Worm (Caenorhabditis elegans) whole organism, early embryonic: Measurements from ENCODE around the gene Y39A1A.27.

Experiments used
- B0310.2 ChIP-seq: sonication (generic microtip); optimal IDR thresholded peaks from 2 replicates; lab custom pipeline; 2016; ENCODE audit warnings: mild to moderate bottlenecking, missing genetic modification characterization, missing compliant biosample characterization
- F13C5.2 ChIP-seq: sonication (generic microtip); optimal IDR thresholded peaks from 2 replicates; lab custom pipeline; 2017; ENCODE audit warnings: mild to moderate bottlenecking, missing genetic modification characterization, inconsistent platforms, missing compliant biosample characterization
- aly-1 ChIP-seq: sonication (generic microtip); optimal IDR thresholded peaks from 2 replicates; lab custom pipeline; 2016; ENCODE audit warnings: missing genetic modification characterization, missing compliant biosample characterization
- ama-1 ChIP-seq: fragments of 150-350 bp; optimal IDR thresholded peaks from 2 replicates; lab custom pipeline; 2014
- ceh-13 ChIP-seq: fragments of 200-800 bp; sonication (Bioruptor generic); optimal IDR thresholded peaks from 2 replicates; lab custom pipeline; 2018; ENCODE audit warnings: mild to moderate bottlenecking, missing genetic modification characterization, missing compliant biosample characterization
- ceh-36 ChIP-seq: sonication (generic microtip); optimal IDR thresholded peaks from 2 replicates; lab custom pipeline; 2016; ENCODE audit warnings: missing genetic modification characterization, inconsistent platforms, missing compliant biosample characterization
- flt-1 ChIP-seq: fragments of 200-800 bp; sonication (Bioruptor generic); IDR thresholded peaks from 2 replicates; pipeline ENCODE4 v1.3.6; 2022; ENCODE audit warnings: missing genetic modification characterization, missing compliant biosample characterization
- hmbx-1 ChIP-seq: sonication (generic microtip); optimal IDR thresholded peaks from 2 replicates; lab custom pipeline; 2016; ENCODE audit warnings: mild to moderate bottlenecking, missing genetic modification characterization, missing compliant biosample characterization
- hmg-4 ChIP-seq: fragments of 200-800 bp; sonication (Bioruptor generic); optimal IDR thresholded peaks from 2 replicates; lab custom pipeline; 2018; ENCODE audit warnings: mild to moderate bottlenecking, missing genetic modification characterization, missing compliant biosample characterization
- hnd-1 ChIP-seq: sonication (generic microtip); optimal IDR thresholded peaks from 2 replicates; lab custom pipeline; 2016; ENCODE audit warnings: missing genetic modification characterization, missing compliant biosample characterization
- pes-1 ChIP-seq: fragments of 200-800 bp; sonication (Bioruptor generic); IDR thresholded peaks from 2 replicates; pipeline ENCODE4 v1.3.6; 2022; ENCODE audit warnings: missing genetic modification reagents, missing genetic modification characterization, missing compliant biosample characterization
- sea-1 ChIP-seq: fragments of 200-800 bp; sonication (Bioruptor generic); conservative IDR thresholded peaks from 2 replicates; pipeline ENCODE4 v1.3.6; 2022; ENCODE audit warnings: missing genetic modification characterization, missing compliant biosample characterization
- tbx-11 ChIP-seq: fragments of 200-800 bp; sonication (Bioruptor generic); IDR thresholded peaks from 2 replicates; pipeline ENCODE4 v1.3.6; 2022; ENCODE audit warnings: missing genetic modification characterization, missing compliant biosample characterization
- tbx-37 ChIP-seq: fragments of 200-800 bp; sonication (Bioruptor generic); conservative IDR thresholded peaks from 2 replicates; pipeline ENCODE4 v1.3.6; 2022; ENCODE audit warnings: missing genetic modification reagents, missing genetic modification characterization, missing compliant biosample characterization
- tra-4 ChIP-seq: sonication (generic microtip); optimal IDR thresholded peaks from 2 replicates; lab custom pipeline; 2017; ENCODE audit warnings: missing genetic modification characterization, missing compliant biosample characterization

Y39A1A.27 gene

ce11 chrIII:10666640-10667039, 27.9 kb downstream of the Y39A1A.27 start:
- TF ChIP-seq B0310.2: no peak
- no peak for TF ChIP-seq F13C5.2 (tag; lab: Kevin White, UChicago)
- no peak for TF ChIP-seq flt-1 (GFP tag; lab: Robert Waterston, UW)
- peak; percentile 58 for TF ChIP-seq sea-1 (GFP tag; lab: Robert Waterston, UW)
- TF ChIP-seq ceh-13: no peak
- TF ChIP-seq ama-1 (lab: Kevin White, UChicago): no peak
- no peak for TF ChIP-seq tbx-37 (GFP tag; lab: Robert Waterston, UW)
- TF ChIP-seq tra-4 (tag; lab: Kevin White, UChicago): no peak
- TF ChIP-seq hmg-4 (GFP tag; lab: Kevin White, UChicago): peak; percentile 53
- no peak for TF ChIP-seq aly-1 (tag; lab: Kevin White, UChicago)

- TF ChIP-seq pes-1 (GFP tag; lab: Robert Waterston, UW) (no peak), hnd-1 (tag; lab: Kevin White, UChicago) (no peak), hmg-4 (GFP tag; lab: Kevin White, UChicago) (no peak), sea-1 (GFP tag; lab: Robert Waterston, UW) (no peak), ama-1 (lab: Kevin White, UChicago) (no peak), tbx-11 (GFP tag; lab: Robert Waterston, UW) (no peak), tbx-37 (GFP tag; lab: Robert Waterston, UW) (no peak), tra-4 (tag; lab: Kevin White, UChicago) (no peak), aly-1 (tag; lab: Kevin White, UChicago) (no peak), ceh-13 (no peak)
Measured at ce11 chrIII:10671894-10672293, 33.1 kb downstream of the Y39A1A.27 start.

- no peak for TF ChIP-seq hmg-4 (GFP tag; lab: Kevin White, UChicago)
Measured at ce11 chrIII:10678971-10679370, 40.2 kb downstream of the Y39A1A.27 start, which contains the start of gene Y39A1A.16. Gene Y39A1A.16, plus strand, starts transcription at chrIII:10679271.

ce11 chrIII:10689057-10689456, 50.3 kb downstream of the Y39A1A.27 start, which contains the start of gene Y39A1A.31:
Gene Y39A1A.31, minus strand, starts transcription at chrIII:10689157.
- TF ChIP-seq ceh-36 (no peak), aly-1 (tag; lab: Kevin White, UChicago) (no peak), tbx-37 (GFP tag; lab: Robert Waterston, UW) (no peak), hmbx-1 (tag; lab: Kevin White, UChicago) (no peak), tbx-11 (GFP tag; lab: Robert Waterston, UW) (no peak), tra-4 (tag; lab: Kevin White, UChicago) (no peak), ama-1 (lab: Kevin White, UChicago) (no peak), hnd-1 (tag; lab: Kevin White, UChicago) (no peak)
